Fruit fly (Drosophila melanogaster): ENCODE data around the gene Dpy-30L2.

Dpy-30L2 gene

DNA sequence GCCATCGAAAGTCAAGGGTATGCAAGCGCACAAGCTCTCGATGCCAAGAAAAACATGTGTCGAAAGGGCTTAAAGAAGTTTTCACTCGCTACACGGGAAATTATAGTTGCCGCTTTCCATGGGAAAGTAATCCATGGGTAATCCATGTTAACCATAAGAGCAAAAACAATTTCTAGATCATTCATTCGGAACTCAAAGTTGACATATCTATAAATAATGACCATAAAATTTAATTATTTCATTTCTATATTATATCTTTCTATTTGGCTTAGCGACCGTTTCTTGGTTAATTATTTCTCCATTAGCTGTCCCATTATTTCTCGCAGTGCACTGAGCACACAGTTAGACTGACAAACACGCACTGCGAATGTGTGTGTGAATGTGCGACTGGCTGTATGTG lies 46.8 kb downstream of the Dpy-30L2 start (continued):
- TF ChIP-seq Aef1 (GFP tag; IDR thresholded peaks at IDR 0.05) (no peak), Poxn (GFP tag; IDR thresholded peaks at IDR 0.05) (no peak), cg (GFP tag; optimal IDR thresholded peaks at IDR 0.05) (no peak), nau (GFP tag; optimal IDR thresholded peaks at IDR 0.05) (no peak), CG9215 (GFP tag; IDR thresholded peaks at IDR 0.05) (peak; percentile 41; the same call in 1 of the 2 replicates), Gug (GFP tag; IDR thresholded peaks at IDR 0.05) (no peak), pzg (GFP tag; optimal IDR thresholded peaks at IDR 0.05) (no peak), zf30C (GFP tag; optimal IDR thresholded peaks at IDR 0.05) (peak; percentile 51), CG13894 (tag; optimal IDR thresholded peaks at IDR 0.05) (no peak), mirr (GFP tag; optimal IDR thresholded peaks at IDR 0.05) (no peak), odd (GFP tag; optimal IDR thresholded peaks at IDR 0.05) (peak; percentile 32), sens-2 (GFP tag; IDR thresholded peaks at IDR 0.05) (no peak), CG3847 (GFP tag; IDR thresholded peaks at IDR 0.05) (no peak), CG2202 (tag; optimal IDR thresholded peaks at IDR 0.05) (no peak), dpn (GFP tag; optimal IDR thresholded peaks at IDR 0.05) (peak in 1 of 2 experiments; percentile 21), nmo (GFP tag; optimal IDR thresholded peaks at IDR 0.05) (peak; percentile 49), CG1602 (GFP tag; optimal IDR thresholded peaks at IDR 0.05) (no peak), BtbVII (GFP tag; optimal IDR thresholded peaks at IDR 0.05) (peak; percentile 18), disco-r (GFP tag; optimal IDR thresholded peaks at IDR 0.05) (no peak), fru (optimal IDR thresholded peaks at IDR 0.05) (no peak), bigmax (GFP tag; optimal IDR thresholded peaks at IDR 0.05) (no peak), CG15011 (GFP tag; optimal IDR thresholded peaks at IDR 0.05) (no peak), Hr3 (GFP tag; optimal IDR thresholded peaks at IDR 0.05) (peak; percentile 25), sna (GFP tag; IDR thresholded peaks at IDR 0.05; ENCODE audit: partially characterized antibody) (no peak), Sry-β (GFP tag; optimal IDR thresholded peaks at IDR 0.05) (no peak), zfh1 (GFP tag; IDR thresholded peaks at IDR 0.05) (no peak), CG34376 (GFP tag; optimal IDR thresholded peaks at IDR 0.05) (no peak), Myb (GFP tag; optimal IDR thresholded peaks at IDR 0.05) (no peak), maf-S (GFP tag; optimal IDR thresholded peaks at IDR 0.05) (no peak), ewg (GFP tag; optimal IDR thresholded peaks at IDR 0.05) (peak; percentile 26), Dref (GFP tag; IDR thresholded peaks at IDR 0.05) (no peak), schlank (tag; optimal IDR thresholded peaks at IDR 0.05) (no peak), CG17385 (GFP tag; optimal IDR thresholded peaks at IDR 0.05) (peak; percentile 52), CG2712 (tag; optimal IDR thresholded peaks at IDR 0.05) (peak; percentile 7), CG12155 (GFP tag; optimal IDR thresholded peaks at IDR 0.05) (no peak), ci (GFP tag; IDR thresholded peaks at IDR 0.05) (0 out of 3 replicates have a peak, but pooled peaks have one; percentile 26), Mad (GFP tag; optimal IDR thresholded peaks at IDR 0.05) (no peak), CG9609 (GFP tag; optimal IDR thresholded peaks at IDR 0.05) (no peak), klu (GFP tag; IDR thresholded peaks at IDR 0.05) (no peak), pan (optimal IDR thresholded peaks at IDR 0.05) (no peak), pan (GFP tag; optimal IDR thresholded peaks at IDR 0.05 in 1 of 2, IDR thresholded peaks at IDR 0.05 in 1 of 2) (no peak), CG9932 (GFP tag; IDR thresholded peaks at IDR 0.05) (peak; percentile 18; the same call in 1 of the 2 replicates), Hsf (GFP tag; optimal IDR thresholded peaks at IDR 0.05) (peak; percentile 12), Hr51 (GFP tag; optimal IDR thresholded peaks at IDR 0.05) (peak in 1 of 2 experiments; percentile 57), CG15601 (tag; optimal IDR thresholded peaks at IDR 0.05) (peak; percentile 17), CG2199 (GFP tag; IDR thresholded peaks at IDR 0.05) (no peak), Hr78 (GFP tag; optimal IDR thresholded peaks at IDR 0.05) (no peak), B-H1 (GFP tag; IDR thresholded peaks at IDR 0.05) (no peak), CG6689 (GFP tag; IDR thresholded peaks at IDR 0.05) (peak; percentile 6; the same call in 1 of the 2 replicates), CG11398 (GFP tag; optimal IDR thresholded peaks at IDR 0.05) (no peak), TFAM (GFP tag; optimal IDR thresholded peaks at IDR 0.05) (no peak), CG7839 (tag; optimal IDR thresholded peaks at IDR 0.05) (peak; percentile 18)

All from whole organism, embryonic.